Worm (Caenorhabditis elegans) whole organism, L1 larva: ENCODE measurements around the gene pqn-67.

Source experiments
- fkh-10 ChIP-seq: sonication (generic microtip); optimal IDR thresholded peaks from 2 replicates; lab custom pipeline; 2017; ENCODE audit warnings: missing biosample characterization, missing genetic modification reagents, missing genetic modification characterization
- fkh-4 ChIP-seq: sonication (generic microtip); optimal IDR thresholded peaks from 2 replicates; lab custom pipeline; 2016; ENCODE audit warnings: missing compliant biosample characterization, missing genetic modification characterization, borderline replicate concordance
- lin-13 ChIP-seq: fragments of 150-350 bp; optimal IDR thresholded peaks from 2 replicates; lab custom pipeline; 2014; ENCODE audit warnings: missing biosample characterization, missing genetic modification reagents, missing genetic modification characterization
- lin-15B ChIP-seq: fragments of 150-350 bp; sonication (generic microtip); optimal IDR thresholded peaks from 3 replicates; lab custom pipeline; 2014; ENCODE audit warnings: missing biosample characterization, missing genetic modification characterization
- nhr-84 ChIP-seq: sonication (generic microtip); optimal IDR thresholded peaks from 2 replicates; lab custom pipeline; 2017; ENCODE audit warnings: missing biosample characterization, missing genetic modification characterization
- snpc-4 ChIP-seq: fragments of 150-350 bp; optimal IDR thresholded peaks from 2 replicates; lab custom pipeline; 2014; ENCODE audit warnings: missing biosample characterization, missing genetic modification characterization
- unc-62 ChIP-seq: fragments of 150-350 bp; optimal IDR thresholded peaks from 2 replicates; lab custom pipeline; 2014; ENCODE audit warnings: missing biosample characterization, missing genetic modification reagents, missing genetic modification characterization

- TF ChIP-seq lin-15B (tag; lab: Kevin White, UChicago) = no peak
- no peak for TF ChIP-seq snpc-4
- no peak for TF ChIP-seq unc-62 (GFP tag; lab: Kevin White, UChicago)
- no peak for TF ChIP-seq lin-13 (GFP tag; lab: Kevin White, UChicago)
- no peak for TF ChIP-seq nhr-84 (tag; lab: Kevin White, UChicago)
- TF ChIP-seq fkh-10 (GFP tag; lab: Kevin White, UChicago) = no peak
- no peak for TF ChIP-seq fkh-4 (tag; lab: Kevin White, UChicago)
Observed at ce11 chrV:12967110-12967509, 42.9 kb downstream of the pqn-67 start, which contains the start of gene R186.3.
